Fruit fly (Drosophila melanogaster) whole organism, embryonic: ENCODE results near the gene CG16753.

Experiments
- Bgb ChIP-seq: fragments of 200-800 bp; sonication (Bioruptor generic); IDR thresholded peaks from 2 replicates; pipeline ENCODE4 v1.3.6; 2022; ENCODE audit warnings: missing biosample characterization, missing genetic modification characterization; ENCODE audit not compliant: partially characterized antibody
- Bteb2 ChIP-seq: fragments of 200-800 bp; sonication (Bioruptor generic); optimal IDR thresholded peaks from 2 replicates; lab custom pipeline; 2016; ENCODE audit warnings: missing biosample characterization, missing genetic modification characterization
- CG10209 ChIP-seq: fragments of 200-800 bp; sonication (Bioruptor generic); optimal IDR thresholded peaks from 3 replicates; lab custom pipeline; 2017; ENCODE audit warnings: missing biosample characterization, mild to moderate bottlenecking, missing genetic modification characterization, missing genetic modification reagents
- CG10565 ChIP-seq: fragments of 200-800 bp; sonication (Bioruptor generic); optimal IDR thresholded peaks from 3 replicates; lab custom pipeline; 2016; ENCODE audit warnings: missing biosample characterization, mild to moderate bottlenecking, missing genetic modification characterization
- CG10959 ChIP-seq: fragments of 200-800 bp; sonication (Bioruptor generic); IDR thresholded peaks from 2 replicates; pipeline ENCODE4 v1.3.6; 2022; ENCODE audit warnings: missing biosample characterization, missing genetic modification characterization
- CG12071 ChIP-seq: fragments of 200-800 bp; sonication (Bioruptor generic); optimal IDR thresholded peaks from 3 replicates; lab custom pipeline; 2018; ENCODE audit warnings: missing biosample characterization, mild to moderate bottlenecking, missing genetic modification characterization
- CG12219 ChIP-seq: fragments of 200-800 bp; sonication (Bioruptor generic); optimal IDR thresholded peaks from 3 replicates; lab custom pipeline; 2018; ENCODE audit warnings: missing biosample characterization, mild to moderate bottlenecking, missing genetic modification characterization
- CG12744 ChIP-seq: fragments of 200-800 bp; sonication (Bioruptor generic); optimal IDR thresholded peaks from 2 replicates; lab custom pipeline; 2016; ENCODE audit warnings: missing biosample characterization, missing genetic modification characterization
- CG16813 ChIP-seq: fragments of 200-800 bp; sonication (Bioruptor generic); IDR thresholded peaks from 3 replicates; pipeline ENCODE4 v1.3.6; 2022; ENCODE audit warnings: missing biosample characterization, missing genetic modification characterization; ENCODE audit not compliant: partially characterized antibody
- CG16815 ChIP-seq: fragments of 200-800 bp; sonication (Bioruptor generic); optimal IDR thresholded peaks from 3 replicates; lab custom pipeline; 2017; ENCODE audit warnings: missing biosample characterization, mild to moderate bottlenecking, missing genetic modification characterization
- CG18011 ChIP-seq: fragments of 200-800 bp; sonication (Bioruptor generic); optimal IDR thresholded peaks from 2 replicates; lab custom pipeline; 2017; ENCODE audit warnings: missing biosample characterization, missing genetic modification characterization, mild to moderate bottlenecking, moderate library complexity, missing genotype
- CG18619 ChIP-seq: fragments of 200-800 bp; sonication (Bioruptor generic); optimal IDR thresholded peaks from 3 replicates; lab custom pipeline; 2017; ENCODE audit warnings: missing biosample characterization, mild to moderate bottlenecking, missing genetic modification characterization
- CG2202 ChIP-seq: fragments of 200-800 bp; sonication (Bioruptor generic); optimal IDR thresholded peaks from 2 replicates; lab custom pipeline; 2018; ENCODE audit warnings: missing biosample characterization, mild to moderate bottlenecking, missing genetic modification characterization
- CG3065 ChIP-seq: fragments of 200-800 bp; sonication (Bioruptor generic); optimal IDR thresholded peaks from 2 replicates; lab custom pipeline; 2016; ENCODE audit warnings: missing biosample characterization, missing genetic modification characterization
- CG31224 ChIP-seq: fragments of 200-800 bp; sonication (Bioruptor generic); IDR thresholded peaks from 2 replicates; pipeline ENCODE4 v1.3.6; 2022; ENCODE audit warnings: missing biosample characterization, missing genetic modification characterization
- CG34422 ChIP-seq: fragments of 200-800 bp; sonication (Bioruptor generic); IDR thresholded peaks from 3 replicates; pipeline ENCODE4 v1.3.6; 2022; ENCODE audit warnings: missing biosample characterization, missing genetic modification characterization
- CG4282 ChIP-seq: fragments of 200-800 bp; sonication (Bioruptor generic); optimal IDR thresholded peaks from 2 replicates; lab custom pipeline; 2016; ENCODE audit warnings: missing biosample characterization, missing genetic modification characterization
- CG4820 ChIP-seq: fragments of 200-800 bp; sonication (Bioruptor generic); optimal IDR thresholded peaks from 3 replicates; lab custom pipeline; 2016; ENCODE audit warnings: missing biosample characterization, missing genetic modification characterization
- CG7357 ChIP-seq: fragments of 200-800 bp; sonication (Bioruptor generic); IDR thresholded peaks from 3 replicates; pipeline ENCODE4 v1.3.6; 2022; ENCODE audit warnings: missing biosample characterization, missing genetic modification characterization
- CG8359 ChIP-seq: fragments of 200-800 bp; sonication (Bioruptor generic); optimal IDR thresholded peaks from 2 replicates; lab custom pipeline; 2017; ENCODE audit warnings: missing biosample characterization, mild to moderate bottlenecking, missing genetic modification characterization, borderline replicate concordance
- CG8478 ChIP-seq: fragments of >200 bp; optimal IDR thresholded peaks from 2 replicates; lab custom pipeline; 2018
- CG9437 ChIP-seq: fragments of 200-800 bp; sonication (Bioruptor generic); optimal IDR thresholded peaks from 2 replicates; lab custom pipeline; 2018; ENCODE audit warnings: missing biosample characterization, mild to moderate bottlenecking, missing genetic modification characterization
- CHES-1-like ChIP-seq: fragments of 200-800 bp; sonication (Bioruptor generic); optimal IDR thresholded peaks from 2 replicates; lab custom pipeline; 2016; ENCODE audit warnings: missing biosample characterization, missing genetic modification characterization
- Dip2 ChIP-seq: fragments of 200-800 bp; sonication (Bioruptor generic); IDR thresholded peaks from 2 replicates; pipeline ENCODE4 v1.3.6; 2022; ENCODE audit warnings: missing biosample characterization, missing genetic modification characterization
- Dip3 ChIP-seq: fragments of 200-800 bp; sonication (Bioruptor generic); optimal IDR thresholded peaks from 3 replicates; lab custom pipeline; 2016; ENCODE audit warnings: missing biosample characterization, missing genetic modification characterization
- Dp ChIP-seq: fragments of 200-800 bp; sonication (Bioruptor generic); optimal IDR thresholded peaks from 2 replicates; lab custom pipeline; 2018; ENCODE audit warnings: missing biosample characterization, mild to moderate bottlenecking, missing genetic modification characterization, moderate library complexity
- Hey ChIP-seq: fragments of 200-800 bp; sonication (Bioruptor generic); optimal IDR thresholded peaks from 3 replicates; lab custom pipeline; 2018; ENCODE audit warnings: missing biosample characterization, mild to moderate bottlenecking, missing genetic modification characterization
- Lhr ChIP-seq: fragments of 200-800 bp; sonication (Bioruptor generic); optimal IDR thresholded peaks from 3 replicates; lab custom pipeline; 2017; ENCODE audit warnings: mild to moderate bottlenecking, missing biosample characterization, missing genetic modification reagents, missing genetic modification characterization
- NC2β ChIP-seq: fragments of 200-800 bp; sonication (Bioruptor generic); optimal IDR thresholded peaks from 2 replicates; lab custom pipeline; 2016; ENCODE audit warnings: missing biosample characterization, missing genetic modification characterization
- NfI ChIP-seq: fragments of 200-800 bp; sonication (Bioruptor generic); optimal IDR thresholded peaks from 3 replicates; lab custom pipeline; 2018; ENCODE audit warnings: missing biosample characterization, mild to moderate bottlenecking, missing genetic modification characterization, moderate library complexity
- Sry-δ ChIP-seq: fragments of 200-800 bp; sonication (Bioruptor generic); optimal IDR thresholded peaks from 2 replicates; lab custom pipeline; 2016; ENCODE audit warnings: missing biosample characterization, missing genetic modification characterization
- Xbp1 ChIP-seq: fragments of 200-800 bp; sonication (Bioruptor generic); optimal IDR thresholded peaks from 3 replicates; lab custom pipeline; 2016; ENCODE audit warnings: missing biosample characterization, mild to moderate bottlenecking, missing genetic modification characterization
- ara ChIP-seq: fragments of 200-800 bp; sonication (Bioruptor generic); IDR thresholded peaks from 2 replicates; pipeline ENCODE4 v1.3.6; 2022; ENCODE audit warnings: missing biosample characterization, missing genetic modification characterization
- bab2 ChIP-seq: fragments of 200-800 bp; sonication (Bioruptor generic); optimal IDR thresholded peaks from 2 replicates; lab custom pipeline; 2016; ENCODE audit warnings: missing biosample characterization, missing genetic modification characterization
- bigmax ChIP-seq: fragments of 200-800 bp; sonication (Bioruptor generic); optimal IDR thresholded peaks from 2 replicates; lab custom pipeline; 2018; ENCODE audit warnings: missing biosample characterization, mild to moderate bottlenecking, missing genetic modification characterization
- chinmo ChIP-seq: fragments of 200-800 bp; sonication (Bioruptor generic); IDR thresholded peaks from 4 replicates; pipeline ENCODE4 v1.3.6; 2022; ENCODE audit warnings: missing biosample characterization, missing genetic modification characterization; ENCODE audit not compliant: partially characterized antibody
- chm ChIP-seq: fragments of 200-800 bp; sonication (Bioruptor generic); IDR thresholded peaks from 2 replicates; pipeline ENCODE4 v1.3.6; 2022; ENCODE audit warnings: missing biosample characterization, missing genetic modification characterization
- dimm ChIP-seq: fragments of 200-800 bp; sonication (Bioruptor generic); IDR thresholded peaks from 2 replicates; pipeline ENCODE4 v1.3.6; 2022; ENCODE audit warnings: missing biosample characterization, missing genetic modification characterization
- fd96Cb ChIP-seq: fragments of 200-800 bp; sonication (Bioruptor generic); optimal IDR thresholded peaks from 2 replicates; lab custom pipeline; 2018; ENCODE audit warnings: missing biosample characterization, mild to moderate bottlenecking, missing genetic modification characterization, moderate library complexity
- gfzf ChIP-seq: fragments of 200-800 bp; sonication (Bioruptor generic); optimal IDR thresholded peaks from 2 replicates; lab custom pipeline; 2016; ENCODE audit warnings: missing biosample characterization, mild to moderate bottlenecking, missing genetic modification characterization, moderate library complexity
- gt ChIP-seq: fragments of 200-800 bp; sonication (Bioruptor generic); IDR thresholded peaks from 2 replicates; pipeline ENCODE4 v1.3.6; 2022; ENCODE audit warnings: missing biosample characterization, missing genetic modification characterization
- lab ChIP-seq: fragments of 200-800 bp; sonication (Bioruptor generic); optimal IDR thresholded peaks from 3 replicates; lab custom pipeline; 2017; ENCODE audit warnings: missing biosample characterization, missing genetic modification characterization, mild to moderate bottlenecking, moderate library complexity, missing genetic modification reagents
- mirr ChIP-seq: fragments of 200-800 bp; sonication (Bioruptor generic); optimal IDR thresholded peaks from 3 replicates; lab custom pipeline; 2018; ENCODE audit warnings: missing biosample characterization, mild to moderate bottlenecking, missing genetic modification characterization
- onecut ChIP-seq: fragments of 200-800 bp; sonication (Bioruptor generic); IDR thresholded peaks from 2 replicates; pipeline ENCODE4 v1.3.6; 2022; ENCODE audit warnings: missing biosample characterization, missing genetic modification characterization
- pb ChIP-seq: fragments of 200-800 bp; sonication (Bioruptor generic); optimal IDR thresholded peaks from 3 replicates; lab custom pipeline; 2016; ENCODE audit warnings: missing biosample characterization, missing genetic modification characterization
- repo ChIP-seq: fragments of 200-800 bp; sonication (Bioruptor generic); optimal IDR thresholded peaks from 2 replicates; lab custom pipeline; 2016; ENCODE audit warnings: missing biosample characterization, missing genetic modification characterization
- ro ChIP-seq: fragments of 200-800 bp; sonication (Bioruptor generic); IDR thresholded peaks from 2 replicates; pipeline ENCODE4 v1.3.6; 2022; ENCODE audit warnings: missing biosample characterization, missing genetic modification characterization
- seq ChIP-seq: fragments of 200-800 bp; sonication (Bioruptor generic); IDR thresholded peaks from 2 replicates; pipeline ENCODE4 v1.3.6; 2022; ENCODE audit warnings: missing biosample characterization, missing genetic modification characterization
- sim ChIP-seq: fragments of 200-800 bp; sonication (Bioruptor generic); IDR thresholded peaks from 2 replicates; pipeline ENCODE4 v1.3.6; 2022; ENCODE audit warnings: missing biosample characterization, missing genetic modification characterization
- vvl ChIP-seq: fragments of 200-800 bp; sonication (Bioruptor generic); IDR thresholded peaks from 2 replicates; pipeline ENCODE4 v1.3.6; 2022; ENCODE audit warnings: missing biosample characterization, missing genetic modification characterization

Gene CG16753

DNA sequence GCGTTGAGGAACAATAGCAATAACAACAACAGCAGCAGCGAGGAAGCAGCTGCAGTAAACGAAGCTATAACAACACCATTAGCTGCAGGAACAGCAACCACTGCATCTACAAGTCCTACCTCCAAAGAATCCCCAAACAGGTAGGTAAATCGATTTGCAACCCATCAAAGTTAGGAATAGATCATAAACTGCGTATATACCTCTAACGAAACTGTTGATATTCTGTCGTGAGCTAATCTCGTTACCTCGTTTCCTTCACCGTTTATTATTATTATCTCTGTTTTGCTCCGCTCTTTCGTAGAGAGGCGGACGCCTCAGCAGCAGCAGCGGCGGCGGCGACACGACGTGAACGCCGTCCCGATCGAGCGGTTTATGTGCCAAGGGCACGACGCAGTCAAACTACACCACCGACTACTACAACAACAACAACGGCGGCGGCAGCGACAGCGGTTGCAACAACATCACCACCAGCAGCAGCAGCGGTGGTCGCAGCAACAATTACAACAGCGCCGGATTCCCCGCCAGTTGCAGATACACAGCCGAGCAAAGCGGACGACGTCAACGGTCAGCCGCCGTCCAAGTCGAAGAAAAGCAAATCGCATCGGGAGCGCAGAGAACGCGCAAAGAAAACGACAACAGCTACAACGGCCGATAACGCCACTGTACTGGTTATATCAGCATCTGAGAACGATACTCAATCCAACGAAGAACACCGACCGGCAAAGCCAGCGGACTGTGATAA, 16.9 kb upstream of the CG16753 start (continued):
- TF ChIP-seq mirr (peak; percentile 49), Dp (no peak), bab2 (GFP tag; lab: Kevin White, UChicago) (no peak), onecut (GFP tag; lab: Robert Waterston, UW) (peak; percentile 73), CG12744 (no peak), CG12071 (GFP tag; lab: Kevin White, UChicago) (no peak), NC2β (no peak), fd96Cb (tag; lab: Kevin White, UChicago) (no peak), CG10565 (GFP tag; lab: Kevin White, UChicago) (no peak), chm (GFP tag; lab: Robert Waterston, UW) (peak; percentile 68; the same call in 1 of the 2 replicates), Bteb2 (GFP tag; lab: Kevin White, UChicago) (no peak), CG9437 (GFP tag; lab: Kevin White, UChicago) (no peak), CG12219 (peak; percentile 12), Lhr (GFP tag; lab: Kevin White, UChicago) (no peak), bigmax (GFP tag; lab: Kevin White, UChicago) (no peak), CG34422 (GFP tag; lab: Robert Waterston, UW) (peak; percentile 68; the same call in 1 of the 3 replicates), CG16813 (GFP tag; lab: Robert Waterston, UW) (0 out of 3 replicates have a peak, but pooled peaks have one; percentile 7), seq (no peak), CG7357 (no peak), CG8359 (GFP tag; lab: Kevin White, UChicago) (peak; percentile 1), Hey (peak; percentile 24), gfzf (GFP tag; lab: Kevin White, UChicago) (no peak), CG8478 (lab: Kevin White, UChicago) (no peak), Dip3 (no peak), CG4820 (no peak), ara (GFP tag; lab: Robert Waterston, UW) (no peak), sim (GFP tag; lab: Robert Waterston, UW) (no peak), vvl (GFP tag; lab: Robert Waterston, UW) (peak; percentile 50; the same call in 1 of the 2 replicates), dimm (no peak), CG2202 (tag; lab: Kevin White, UChicago) (no peak), CG31224 (GFP tag; lab: Robert Waterston, UW) (peak; percentile 93), CG16815 (GFP tag; lab: Kevin White, UChicago) (no peak), lab (GFP tag; lab: Kevin White, UChicago) (peak; percentile 22), ro (GFP tag; lab: Robert Waterston, UW) (no peak), Sry-δ (no peak), chinmo (GFP tag; lab: Robert Waterston, UW) (peak; percentile 94; the same call in 3 of the 4 replicates), repo (GFP tag; lab: Kevin White, UChicago) (no peak), CG4282 (GFP tag; lab: Kevin White, UChicago) (no peak), CHES-1-like (GFP tag; lab: Kevin White, UChicago) (no peak), Bgb (GFP tag; lab: Robert Waterston, UW) (peak; percentile 25; the same call in 1 of the 2 replicates), pb (no peak), CG10959 (GFP tag; lab: Robert Waterston, UW) (peak; percentile 18; the same call in 1 of the 2 replicates), CG18619 (GFP tag; lab: Kevin White, UChicago) (no peak), Xbp1 (GFP tag; lab: Kevin White, UChicago) (no peak), CG10209 (no peak), Dip2 (GFP tag; lab: Robert Waterston, UW) (no peak), CG3065 (GFP tag; lab: Kevin White, UChicago) (no peak), NfI (GFP tag; lab: Kevin White, UChicago) (no peak), gt (GFP tag; lab: Robert Waterston, UW) (no peak), CG18011 (no peak)
